Worm (Caenorhabditis elegans) whole organism, mixed stage, embryonic: ENCODE data around the gene wapl-1.

Experiments used
- ces-1 ChIP-seq: fragments of 150-350 bp; optimal IDR thresholded peaks from 2 replicates; lab custom pipeline; 2014; ENCODE audit warnings: missing biosample characterization, missing genetic modification reagents, missing genetic modification characterization
- elt-3 ChIP-seq: fragments of 150-350 bp; optimal IDR thresholded peaks from 2 replicates; lab custom pipeline; 2014; ENCODE audit warnings: missing biosample characterization, missing genetic modification characterization
- lsy-2 ChIP-seq: fragments of 150-350 bp; optimal IDR thresholded peaks from 2 replicates; lab custom pipeline; 2014; ENCODE audit warnings: missing biosample characterization, missing genetic modification characterization
- mab-5 ChIP-seq: fragments of 150-350 bp; optimal IDR thresholded peaks from 2 replicates; lab custom pipeline; 2014; ENCODE audit warnings: missing biosample characterization, missing genetic modification characterization
- mep-1 ChIP-seq: fragments of 150-350 bp; optimal IDR thresholded peaks from 2 replicates; lab custom pipeline; 2017; ENCODE audit warnings: missing biosample characterization, missing genetic modification reagents, missing genetic modification characterization, inconsistent platforms
- nhr-12 ChIP-seq: fragments of 150-350 bp; optimal IDR thresholded peaks from 2 replicates; lab custom pipeline; 2014; ENCODE audit warnings: missing biosample characterization, missing genetic modification characterization
- nhr-76 ChIP-seq: sonication (generic microtip); optimal IDR thresholded peaks from 2 replicates; lab custom pipeline; 2017; ENCODE audit warnings: missing biosample characterization, missing genetic modification characterization
- unc-39 ChIP-seq: fragments of 150-350 bp; optimal IDR thresholded peaks from 2 replicates; lab custom pipeline; 2014; ENCODE audit warnings: missing biosample characterization, missing genetic modification characterization
- unc-62 ChIP-seq: fragments of 150-350 bp; optimal IDR thresholded peaks from 2 replicates; lab custom pipeline; 2014; ENCODE audit warnings: missing biosample characterization, missing genetic modification reagents, missing genetic modification characterization
- ztf-11 ChIP-seq: fragments of 150-350 bp; optimal IDR thresholded peaks from 2 replicates; lab custom pipeline; 2014; ENCODE audit warnings: missing biosample characterization, missing genetic modification characterization

DNA sequence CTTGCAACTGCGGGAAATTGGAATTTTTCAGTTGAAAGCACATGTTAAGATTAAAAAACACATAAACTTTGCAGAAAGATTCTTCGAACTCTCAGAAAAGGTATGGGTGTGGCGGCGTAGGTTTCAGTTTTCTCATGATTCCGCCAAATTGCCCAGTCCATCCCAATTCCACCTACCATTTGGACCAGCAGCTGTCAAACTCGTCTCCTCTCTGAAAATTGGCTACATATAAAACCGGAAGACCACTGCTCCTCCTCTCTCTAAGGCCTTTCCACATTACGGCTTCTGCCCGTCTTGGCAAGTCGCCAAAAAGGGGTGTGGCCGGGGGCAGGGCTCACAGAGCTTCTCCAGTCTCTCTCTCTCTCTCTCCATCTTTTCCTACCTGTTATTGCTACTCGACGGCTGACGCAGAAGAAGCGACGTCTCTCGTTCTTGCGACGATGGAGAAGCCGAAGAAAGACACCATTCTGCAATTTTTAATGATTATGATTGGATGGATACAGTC lies 44.7 kb upstream of the wapl-1 start, which contains the start of gene ZK180.7:
- TF ChIP-seq ces-1 (no peak), unc-62 (GFP tag; lab: Kevin White, UChicago) (no peak), nhr-12 (tag; lab: Kevin White, UChicago) (no peak), ztf-11 (no peak), elt-3 (tag; lab: Kevin White, UChicago) (no peak), nhr-76 (tag; lab: Kevin White, UChicago) (no peak), mep-1 (tag; lab: Kevin White, UChicago) (no peak), unc-39 (tag; lab: Kevin White, UChicago) (no peak), mab-5 (tag; lab: Kevin White, UChicago) (no peak), lsy-2 (tag; lab: Kevin White, UChicago) (no peak)
